Worm (Caenorhabditis elegans): ENCODE data around the gene C39E6.2.

C39E6.2 gene

ce11 chrX:4727388-4727787, 27.5 kb downstream of the C39E6.2 start, which contains the start of gene acc-3:
Gene acc-3, minus strand, starts transcription at chrX:4727488.
- no peak for TF ChIP-seq nhr-43 (tag; optimal IDR thresholded peaks at IDR 0.05; ENCODE audit: poor library complexity, severe bottlenecking)
- no peak for TF ChIP-seq lin-39 (tag; optimal IDR thresholded peaks at IDR 0.05)
- no peak for TF ChIP-seq fkh-10 (GFP tag; optimal IDR thresholded peaks at IDR 0.05)
- TF ChIP-seq nhr-25 (tag; optimal IDR thresholded peaks at IDR 0.05): no peak
- no peak for TF ChIP-seq ama-1 (optimal IDR thresholded peaks at IDR 0.05)

ce11 chrX:4720603-4721529, 34.1 kb downstream of the C39E6.2 start, which contains the start of gene F55D10.4:
Gene F55D10.4, minus strand, starts transcription at chrX:4720653.
- TF ChIP-seq unc-39 (tag; optimal IDR thresholded peaks at IDR 0.05) (no peak), hmg-11 (tag; optimal IDR thresholded peaks at IDR 0.05) (peak; percentile 6), ama-1 (optimal IDR thresholded peaks at IDR 0.05) (no peak), nfya-1 (tag; optimal IDR thresholded peaks at IDR 0.05; ENCODE audit: insufficient read depth) (peak; percentile 12)

ce11 chrX:4718114-4718513, 36.8 kb downstream of the C39E6.2 start:
- no peak for TF ChIP-seq nhr-237 (tag; optimal IDR thresholded peaks at IDR 0.05)
- TF ChIP-seq hmg-11 (tag; optimal IDR thresholded peaks at IDR 0.05): no peak
- TF ChIP-seq fkh-10 (GFP tag; optimal IDR thresholded peaks at IDR 0.05): peak; percentile 64
- no peak for TF ChIP-seq ztf-4 (tag; optimal IDR thresholded peaks at IDR 0.05)

DNA sequence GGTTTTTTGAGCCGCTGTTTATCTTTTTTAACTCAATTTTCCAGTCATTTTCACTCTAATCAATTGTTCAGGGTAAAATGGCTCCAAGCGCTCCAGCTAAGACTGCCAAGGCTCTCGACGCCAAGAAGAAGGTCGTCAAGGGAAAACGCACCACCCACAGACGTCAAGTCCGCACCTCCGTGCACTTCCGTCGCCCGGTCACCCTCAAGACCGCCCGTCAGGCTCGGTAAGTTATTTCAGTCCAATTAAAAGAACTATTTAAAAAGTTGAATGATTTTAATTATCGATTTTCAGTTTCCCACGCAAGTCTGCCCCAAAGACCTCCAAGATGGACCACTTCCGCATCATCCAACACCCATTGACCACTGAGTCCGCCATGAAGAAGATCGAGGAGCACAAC, 39.8 kb downstream of the C39E6.2 start, which contains the start of gene rpl-25.1:
Gene rpl-25.1, plus strand, starts transcription at position 72 of the 400 bp plus-strand sequence.
- TF ChIP-seq eor-1 (tag; optimal IDR thresholded peaks at IDR 0.05) (no peak), nhr-43 (tag; optimal IDR thresholded peaks at IDR 0.05; ENCODE audit: poor library complexity, severe bottlenecking) (no peak), ztf-4 (tag; optimal IDR thresholded peaks at IDR 0.05) (no peak), tbx-2 (tag; optimal IDR thresholded peaks at IDR 0.05) (no peak), ama-1 (optimal IDR thresholded peaks at IDR 0.05) (no peak), snpc-4 (tag; optimal IDR thresholded peaks at IDR 0.05) (no peak)

DNA sequence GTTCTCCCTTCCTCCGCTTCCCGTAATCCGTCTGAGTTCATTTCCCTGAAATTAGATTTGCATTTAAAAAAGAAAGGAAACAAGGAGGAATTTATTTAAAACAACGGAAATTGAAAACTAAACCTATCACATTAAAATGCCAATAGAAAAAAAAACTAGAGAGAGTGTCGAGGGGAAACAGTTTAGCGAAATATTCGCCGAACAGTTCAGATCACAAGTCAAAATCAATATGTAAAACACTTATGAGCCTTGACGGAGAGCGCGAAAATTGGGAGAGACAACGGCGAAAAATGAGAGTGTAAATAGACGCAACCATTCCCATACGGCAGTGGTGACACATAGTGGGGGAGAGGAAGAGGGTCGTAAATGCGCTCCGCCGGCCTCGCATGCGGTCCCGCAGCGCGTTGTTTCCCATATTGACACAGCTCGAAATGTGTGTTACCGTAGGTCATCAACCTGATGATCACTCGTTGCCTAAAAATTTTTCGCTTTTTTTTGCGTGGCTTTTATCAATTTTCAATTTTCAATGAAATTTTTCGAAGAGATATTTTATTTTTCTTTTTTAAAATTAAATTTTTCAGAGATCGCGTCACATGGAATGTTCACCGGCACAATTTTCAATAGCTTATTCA, 43.1 kb downstream of the C39E6.2 start, which contains the start of the genes dnj-14 and glit-1:
Gene dnj-14, minus strand, starts transcription at position 51 of the 632 bp plus-strand sequence.
Gene glit-1, plus strand, starts transcription at position 582 of the 632 bp plus-strand sequence.
- TF ChIP-seq elt-2 (tag; optimal IDR thresholded peaks at IDR 0.05): peak; percentile 91
- TF ChIP-seq nhr-23 (tag; optimal IDR thresholded peaks at IDR 0.05): peak; percentile 91
- no peak for TF ChIP-seq ztf-11 (tag; optimal IDR thresholded peaks at IDR 0.05)
- TF ChIP-seq skn-1 (tag; optimal IDR thresholded peaks at IDR 0.05): peak; percentile 78
- TF ChIP-seq mdl-1 (tag; optimal IDR thresholded peaks at IDR 0.05): peak; percentile 25
- TF ChIP-seq tbx-2 (tag; optimal IDR thresholded peaks at IDR 0.05): peak; percentile 19
- peak; percentile 97 for TF ChIP-seq lin-15B (tag; optimal IDR thresholded peaks at IDR 0.05)
- TF ChIP-seq nhr-43 (tag; optimal IDR thresholded peaks at IDR 0.05; ENCODE audit: poor library complexity, severe bottlenecking): peak; percentile 77
- TF ChIP-seq nhr-76 (tag; optimal IDR thresholded peaks at IDR 0.05): no peak
- TF ChIP-seq nhr-77 (tag; optimal IDR thresholded peaks at IDR 0.05): no peak
- TF ChIP-seq pha-4 (tag; optimal IDR thresholded peaks at IDR 0.05): peak; percentile 100
- no peak for TF ChIP-seq unc-39 (tag; optimal IDR thresholded peaks at IDR 0.05)
- TF ChIP-seq ztf-4 (tag; optimal IDR thresholded peaks at IDR 0.05): peak; percentile 61
- TF ChIP-seq nhr-237 (tag; optimal IDR thresholded peaks at IDR 0.05): no peak
- TF ChIP-seq snpc-4 (tag; optimal IDR thresholded peaks at IDR 0.05): peak; percentile 78
- TF ChIP-seq lsy-12 (tag; optimal IDR thresholded peaks at IDR 0.05): peak; percentile 81
- TF ChIP-seq egl-27 (tag; optimal IDR thresholded peaks at IDR 0.05): peak; percentile 43
- no peak for TF ChIP-seq nhr-12 (tag; optimal IDR thresholded peaks at IDR 0.05)
- no peak for TF ChIP-seq aly-2 (tag; optimal IDR thresholded peaks at IDR 0.05)
- no peak for TF ChIP-seq mml-1 (tag; optimal IDR thresholded peaks at IDR 0.05)
- TF ChIP-seq fkh-10 (GFP tag; optimal IDR thresholded peaks at IDR 0.05): peak; percentile 23
- TF ChIP-seq hmg-11 (tag; optimal IDR thresholded peaks at IDR 0.05): peak; percentile 98
- TF ChIP-seq lin-39 (tag; optimal IDR thresholded peaks at IDR 0.05): peak; percentile 99
- peak; percentile 81 for TF ChIP-seq fos-1 (tag; optimal IDR thresholded peaks at IDR 0.05)
- peak; percentile 38 for TF ChIP-seq nhr-11 (tag; optimal IDR thresholded peaks at IDR 0.05)
- peak; percentile 59 for TF ChIP-seq ceh-82 (tag; optimal IDR thresholded peaks at IDR 0.05)
- TF ChIP-seq jun-1 (tag; optimal IDR thresholded peaks at IDR 0.05): peak; percentile 92
- peak; percentile 96 for TF ChIP-seq egl-5 (tag; optimal IDR thresholded peaks at IDR 0.05)
- TF ChIP-seq ceh-28 (tag; optimal IDR thresholded peaks at IDR 0.05): peak; percentile 75
- peak; percentile 69 for TF ChIP-seq pqm-1 (tag; optimal IDR thresholded peaks at IDR 0.05)
- TF ChIP-seq R02D3.7 (tag; optimal IDR thresholded peaks at IDR 0.05): peak; percentile 49
- TF ChIP-seq elt-1 (tag; optimal IDR thresholded peaks at IDR 0.05): peak; percentile 19
- peak; percentile 97 for TF ChIP-seq nfya-1 (tag; optimal IDR thresholded peaks at IDR 0.05; ENCODE audit: insufficient read depth)
- TF ChIP-seq nhr-28 (tag; optimal IDR thresholded peaks at IDR 0.05): no peak
- TF ChIP-seq unc-62 (GFP tag; optimal IDR thresholded peaks at IDR 0.05): peak; percentile 27
- no peak for TF ChIP-seq fkh-2 (tag; optimal IDR thresholded peaks at IDR 0.05)
- TF ChIP-seq zag-1 (tag; optimal IDR thresholded peaks at IDR 0.05): no peak
